Worm (Caenorhabditis elegans) whole organism, mixed stage, embryonic: ENCODE measurements around the gene C18H7.6.

Experiments
- ces-1 ChIP-seq: fragments of 150-350 bp; optimal IDR thresholded peaks from 2 replicates; lab custom pipeline; 2014; ENCODE audit warnings: missing biosample characterization, missing genetic modification reagents, missing genetic modification characterization
- lsy-2 ChIP-seq: fragments of 150-350 bp; optimal IDR thresholded peaks from 2 replicates; lab custom pipeline; 2014; ENCODE audit warnings: missing biosample characterization, missing genetic modification characterization
- nhr-12 ChIP-seq: fragments of 150-350 bp; optimal IDR thresholded peaks from 2 replicates; lab custom pipeline; 2014; ENCODE audit warnings: missing biosample characterization, missing genetic modification characterization
- unc-39 ChIP-seq: fragments of 150-350 bp; optimal IDR thresholded peaks from 2 replicates; lab custom pipeline; 2014; ENCODE audit warnings: missing biosample characterization, missing genetic modification characterization
- unc-62 ChIP-seq: fragments of 150-350 bp; optimal IDR thresholded peaks from 2 replicates; lab custom pipeline; 2014; ENCODE audit warnings: missing biosample characterization, missing genetic modification reagents, missing genetic modification characterization
- ztf-11 ChIP-seq: fragments of 150-350 bp; optimal IDR thresholded peaks from 2 replicates; lab custom pipeline; 2014; ENCODE audit warnings: missing biosample characterization, missing genetic modification characterization

DNA sequence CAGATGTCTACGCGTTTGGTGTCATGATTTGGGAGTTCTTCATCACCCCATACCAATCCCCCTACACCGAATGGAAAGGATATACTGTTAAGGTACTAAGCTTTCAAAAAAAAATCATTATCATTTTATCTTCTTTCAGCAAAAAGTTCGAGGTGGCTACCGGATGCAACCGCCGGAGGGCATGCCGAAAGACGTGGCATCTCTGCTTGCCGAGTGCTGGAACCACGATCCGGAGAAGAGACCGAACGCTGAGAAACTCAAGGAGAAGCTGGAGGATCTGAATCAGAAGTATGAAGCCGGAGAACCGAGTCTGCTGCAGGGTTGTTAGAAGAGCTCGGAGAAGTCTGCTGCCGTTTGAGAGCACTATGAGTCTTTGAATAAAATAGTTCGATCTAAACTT, 2.6 kb upstream of the C18H7.6 start:
- TF ChIP-seq nhr-12 (no peak), unc-62 (no peak), unc-39 (tag; lab: Kevin White, UChicago) (no peak), ztf-11 (tag; lab: Kevin White, UChicago) (no peak), lsy-2 (tag; lab: Kevin White, UChicago) (no peak), ces-1 (GFP tag; lab: Kevin White, UChicago) (no peak)
